Worm (Caenorhabditis elegans): ENCODE measurements around the gene K09E2.2.

DNA sequence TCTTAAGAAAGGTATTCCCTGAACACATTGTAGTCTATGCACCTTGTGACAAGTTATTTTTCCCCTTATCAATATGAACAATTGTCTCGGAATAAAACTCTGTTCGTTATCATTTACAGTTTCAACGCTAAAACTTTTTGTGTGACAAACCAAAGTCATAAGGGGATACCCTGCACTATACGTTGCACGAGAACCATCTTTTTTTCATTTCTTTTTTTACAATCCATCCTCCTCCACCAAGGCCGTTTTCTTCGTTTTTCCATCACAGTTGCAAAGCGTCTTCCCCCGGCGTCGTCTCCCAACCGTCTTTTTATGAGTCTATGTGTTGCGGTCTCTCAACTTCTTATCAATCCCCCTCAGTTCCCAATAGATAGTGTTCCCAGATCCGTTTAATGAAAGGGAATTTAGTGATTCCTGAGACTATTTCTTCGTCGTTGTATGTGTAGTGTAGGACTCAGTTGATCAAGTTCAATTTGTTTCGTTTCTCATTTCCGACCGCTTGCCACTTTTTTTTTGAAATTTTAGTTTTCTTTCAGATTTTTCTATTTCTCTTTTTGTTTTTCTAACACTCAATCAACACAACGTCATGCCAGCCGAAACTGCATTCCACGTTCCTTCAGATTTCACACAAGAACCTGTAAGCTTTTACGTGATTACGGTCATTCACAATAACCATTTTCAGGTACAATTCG is 3.4 kb downstream of the K09E2.2 start:
- TF ChIP-seq ceh-13 (GFP tag; optimal IDR thresholded peaks at IDR 0.05) (no peak), B0310.2 (tag; optimal IDR thresholded peaks at IDR 0.05) (no peak), ama-1 (optimal IDR thresholded peaks at IDR 0.05) (no peak), scrt-1 (GFP tag; IDR thresholded peaks at IDR 0.05) (no peak), aly-1 (tag; optimal IDR thresholded peaks at IDR 0.05) (no peak), F13C5.2 (tag; optimal IDR thresholded peaks at IDR 0.05) (no peak), hmg-4 (GFP tag; optimal IDR thresholded peaks at IDR 0.05) (no peak), tbx-11 (GFP tag; IDR thresholded peaks at IDR 0.05) (no peak), ceh-36 (tag; optimal IDR thresholded peaks at IDR 0.05) (no peak), flt-1 (GFP tag; IDR thresholded peaks at IDR 0.05) (no peak), hmbx-1 (tag; optimal IDR thresholded peaks at IDR 0.05) (no peak), ets-7 (tag; optimal IDR thresholded peaks at IDR 0.05) (no peak), tbx-37 (GFP tag; conservative IDR thresholded peaks at IDR 0.05) (no peak), sea-1 (GFP tag; conservative IDR thresholded peaks at IDR 0.05) (no peak)
